Worm (Caenorhabditis elegans) whole organism, L3 larva: ENCODE results near the gene cpg-19.

Experiments
- ZK546.5 ChIP-seq: sonication (generic microtip); optimal IDR thresholded peaks from 2 replicates; lab custom pipeline; 2017; ENCODE audit warnings: missing biosample characterization, missing genetic modification characterization
- aly-2 ChIP-seq: fragments of 150-350 bp; optimal IDR thresholded peaks from 2 replicates; lab custom pipeline; 2014; ENCODE audit warnings: missing biosample characterization, missing genetic modification characterization
- fkh-10 ChIP-seq: sonication (generic microtip); optimal IDR thresholded peaks from 2 replicates; lab custom pipeline; 2017; ENCODE audit warnings: missing biosample characterization, missing genetic modification reagents, missing genetic modification characterization
- jun-1 ChIP-seq: fragments of 150-350 bp; optimal IDR thresholded peaks from 2 replicates; lab custom pipeline; 2014; ENCODE audit warnings: missing biosample characterization, missing genetic modification reagents, missing genetic modification characterization
- tbx-2 ChIP-seq: sonication (generic microtip); optimal IDR thresholded peaks from 2 replicates; lab custom pipeline; 2016; ENCODE audit warnings: mild to moderate bottlenecking, missing genetic modification characterization, missing compliant biosample characterization
- unc-39 ChIP-seq: sonication (generic microtip); optimal IDR thresholded peaks from 4 replicates; lab custom pipeline; 2017; ENCODE audit warnings: missing biosample characterization, missing genetic modification characterization
- ztf-11 ChIP-seq: fragments of 150-350 bp; optimal IDR thresholded peaks from 2 replicates; lab custom pipeline; 2014; ENCODE audit warnings: missing biosample characterization, missing genetic modification characterization

DNA sequence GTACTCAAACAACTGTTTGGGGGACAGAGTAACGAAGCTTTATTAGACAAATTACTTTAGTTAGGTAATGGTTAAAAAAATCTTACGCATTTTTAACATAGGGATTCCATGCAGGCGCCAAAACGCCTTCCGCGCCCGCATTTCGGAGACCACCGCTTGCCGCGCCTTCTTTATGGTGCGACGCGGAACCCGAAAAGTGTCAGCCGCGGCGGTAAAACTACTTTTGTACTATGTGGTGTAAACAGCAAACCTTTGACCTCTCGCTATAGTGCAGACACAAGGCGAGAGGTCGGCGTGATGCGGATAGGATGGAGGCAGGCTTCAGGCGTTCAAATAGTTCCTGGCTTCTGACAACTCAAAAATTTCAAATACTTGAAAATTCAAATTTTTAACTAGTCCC is 46.3 kb upstream of the cpg-19 start:
- TF ChIP-seq aly-2 (tag; lab: Kevin White, UChicago) (no peak), unc-39 (tag; lab: Kevin White, UChicago) (no peak), tbx-2 (tag; lab: Kevin White, UChicago) (no peak), fkh-10 (GFP tag; lab: Kevin White, UChicago) (no peak), ZK546.5 (tag; lab: Kevin White, UChicago) (no peak), jun-1 (tag; lab: Kevin White, UChicago) (no peak), ztf-11 (no peak)
